Fruit fly (Drosophila melanogaster) Kc167 (cell line): ENCODE data around the gene shf.

Source experiments
- Myc ChIP-seq: fragments of >200 bp; optimal IDR thresholded peaks from 2 replicates; lab custom pipeline; 2017; ENCODE audit warnings: missing external identifiers
- Sin3A ChIP-seq: fragments of >200 bp; optimal IDR thresholded peaks from 2 replicates; lab custom pipeline; 2018; ENCODE audit warnings: missing external identifiers
- h ChIP-seq: fragments of >200 bp; optimal IDR thresholded peaks from 3 replicates; lab custom pipeline; 2018; ENCODE audit warnings: missing external identifiers
- insv ChIP-seq: fragments of >200 bp; optimal IDR thresholded peaks from 3 replicates; lab custom pipeline; 2018; ENCODE audit warnings: missing external identifiers
- psq ChIP-seq: fragments of >200 bp; optimal IDR thresholded peaks from 2 replicates; lab custom pipeline; 2017; ENCODE audit warnings: missing external identifiers
- ttk ChIP-seq: sonication (Bioruptor generic); optimal IDR thresholded peaks from 2 replicates; lab custom pipeline; 2017; ENCODE audit warnings: missing external identifiers

DNA sequence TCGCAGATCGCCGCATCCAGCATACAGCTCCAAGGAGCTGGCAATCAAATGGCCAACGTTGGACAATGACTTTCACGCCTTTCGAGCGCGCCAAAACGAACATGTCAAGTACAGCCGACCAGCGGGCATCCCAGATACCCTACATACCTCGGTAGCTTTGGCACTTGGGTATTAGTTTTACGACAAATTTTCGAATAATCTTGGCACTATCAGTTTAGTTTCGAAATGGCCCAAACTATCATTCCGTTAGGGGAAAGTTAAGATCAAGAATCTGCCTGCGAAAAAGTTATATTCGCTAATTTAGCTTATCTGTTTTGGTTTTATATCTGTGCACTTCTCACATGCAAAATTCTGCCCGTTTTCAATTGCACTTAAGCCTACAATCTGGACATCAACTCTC, 679 bp downstream of the shf start:
- no peak for TF ChIP-seq Sin3A (lab: Kevin White, UChicago)
- no peak for TF ChIP-seq Myc
- no peak for TF ChIP-seq insv
- TF ChIP-seq psq (lab: Kevin White, UChicago), result no peak
- TF ChIP-seq ttk (lab: Kevin White, UChicago), result no peak
- no peak for TF ChIP-seq h
